Worm (Caenorhabditis elegans): ENCODE results near the gene dhs-15.

dhs-15 gene

DNA sequence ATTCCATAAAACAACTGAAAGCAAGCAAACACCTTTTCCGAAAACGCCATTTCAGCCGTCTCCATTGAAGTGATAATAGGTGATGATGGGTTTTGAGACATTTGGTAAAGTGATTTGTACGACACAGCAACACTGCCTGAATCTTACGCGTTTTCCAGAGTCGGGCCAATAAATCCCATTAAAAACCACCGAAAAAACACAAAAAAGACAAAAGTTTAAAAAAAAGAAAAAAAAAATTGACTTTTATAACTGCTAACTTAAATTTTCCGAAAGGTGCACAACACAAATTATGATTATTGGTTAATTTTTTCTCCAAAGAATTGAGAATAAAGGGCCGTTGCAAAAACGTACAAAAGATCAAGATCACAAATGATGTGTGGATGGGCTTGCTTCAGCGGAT, 35.3 kb downstream of the dhs-15 start, which contains the start of gene srg-57:
Gene srg-57, minus strand, starts transcription at position 101 of the 400 bp plus-strand sequence.
- TF ChIP-seq dao-5 (tag; optimal IDR thresholded peaks at IDR 0.05) (no peak), him-1 (tag; optimal IDR thresholded peaks at IDR 0.05) (no peak), W03F9.2 (tag; optimal IDR thresholded peaks at IDR 0.05) (no peak)

DNA sequence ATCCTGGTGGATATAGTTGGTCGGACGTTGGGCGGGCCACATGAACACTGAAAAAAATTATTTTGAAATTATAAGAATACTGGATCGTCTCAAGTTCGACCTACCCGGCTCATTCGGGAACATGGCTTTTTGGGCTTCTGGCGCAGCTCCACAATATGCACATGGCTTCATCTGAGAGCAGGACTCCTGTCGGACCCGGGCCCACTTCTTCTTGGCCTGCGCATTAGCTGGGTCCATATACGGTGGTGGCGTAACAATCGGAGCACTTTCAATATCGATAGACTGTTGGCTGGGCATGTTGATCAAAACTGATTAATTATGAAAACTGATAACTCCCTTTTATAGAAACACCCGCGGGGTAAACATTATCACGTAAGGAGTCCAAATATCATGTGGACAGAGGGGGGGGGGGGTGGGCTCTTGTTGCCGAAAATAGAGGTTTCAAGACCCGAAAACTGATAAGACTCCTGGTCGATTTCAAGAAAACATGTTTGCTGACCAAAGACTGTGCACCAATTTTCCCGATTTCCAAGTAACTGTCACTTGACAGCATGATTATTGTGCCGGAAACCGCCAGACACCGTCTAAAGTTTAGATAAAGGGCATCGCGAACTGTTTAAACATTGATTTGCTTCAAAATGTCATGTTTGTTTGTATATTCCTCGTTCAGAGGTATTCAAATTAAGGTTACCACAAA, 38.7 kb downstream of the dhs-15 start, which contains the start of gene dod-3:
Gene dod-3, minus strand, starts transcription at position 315 of the 697 bp plus-strand sequence.
- TF ChIP-seq dao-5 (tag; optimal IDR thresholded peaks at IDR 0.05) (no peak), W03F9.2 (tag; optimal IDR thresholded peaks at IDR 0.05) (no peak), him-1 (tag; optimal IDR thresholded peaks at IDR 0.05) (no peak)

- TF ChIP-seq dao-5 (tag; optimal IDR thresholded peaks at IDR 0.05) (no peak), W03F9.2 (tag; optimal IDR thresholded peaks at IDR 0.05) (no peak), him-1 (tag; optimal IDR thresholded peaks at IDR 0.05) (no peak)
These were observed 41.4 kb downstream of the dhs-15 start, which contains the start of gene str-33 for ce11 chrV:2728236-2728635. str-33 (plus strand) TSS chrV:2728536.

- TF ChIP-seq W03F9.2 (tag; optimal IDR thresholded peaks at IDR 0.05) (no peak), dao-5 (tag; optimal IDR thresholded peaks at IDR 0.05) (no peak), him-1 (tag; optimal IDR thresholded peaks at IDR 0.05) (no peak)
These were observed 42.6 kb downstream of the dhs-15 start, which contains the start of gene str-13 for ce11 chrV:2727101-2727500. str-13 (minus strand) TSS chrV:2727201.

DNA sequence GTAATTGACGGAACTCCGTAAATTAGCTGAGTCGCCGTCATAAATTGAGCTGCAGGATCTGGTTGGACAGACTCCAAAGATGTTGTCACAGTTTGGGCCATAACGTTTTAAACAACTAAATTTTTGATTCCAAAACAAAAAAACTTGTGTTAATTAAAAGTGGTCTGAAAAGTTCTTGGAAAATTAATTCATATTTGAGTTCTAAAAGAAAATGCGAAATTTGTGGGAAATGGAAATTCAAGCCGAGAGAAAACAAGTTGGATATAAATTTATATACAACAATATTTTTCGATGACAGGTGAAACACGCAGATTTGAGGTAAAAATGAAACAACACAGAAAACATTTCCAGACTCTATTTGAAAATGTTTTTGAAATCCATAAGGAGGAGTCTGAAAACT, 44.4 kb downstream of the dhs-15 start, which contains the start of gene srg-59:
Gene srg-59, minus strand, starts transcription at position 101 of the 400 bp plus-strand sequence.
- TF ChIP-seq him-1 (tag; optimal IDR thresholded peaks at IDR 0.05) (no peak), W03F9.2 (tag; optimal IDR thresholded peaks at IDR 0.05) (no peak), dao-5 (tag; optimal IDR thresholded peaks at IDR 0.05) (no peak)

DNA sequence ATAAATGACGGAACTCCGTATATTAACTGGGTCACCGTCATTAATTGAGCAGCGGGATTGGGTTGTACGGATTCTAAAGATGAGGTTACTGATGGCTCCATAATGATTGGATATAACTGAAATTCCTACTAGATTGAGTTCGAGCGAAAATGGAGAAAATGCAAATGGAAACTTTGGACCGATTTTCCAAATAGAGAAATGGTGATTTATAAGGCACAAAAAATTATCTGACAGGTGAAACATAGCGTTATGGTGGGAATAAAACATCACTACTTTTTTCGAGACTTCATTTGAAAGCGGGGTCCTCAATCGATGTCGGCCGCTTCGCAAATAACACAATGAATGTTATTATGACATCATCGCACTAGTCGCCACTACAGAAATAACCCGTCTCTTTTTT, 47.1 kb downstream of the dhs-15 start, which contains the start of gene srg-60:
Gene srg-60, minus strand, starts transcription at position 101 of the 400 bp plus-strand sequence.
- TF ChIP-seq him-1 (tag; optimal IDR thresholded peaks at IDR 0.05) (no peak), dao-5 (tag; optimal IDR thresholded peaks at IDR 0.05) (no peak), W03F9.2 (tag; optimal IDR thresholded peaks at IDR 0.05) (no peak)

DNA sequence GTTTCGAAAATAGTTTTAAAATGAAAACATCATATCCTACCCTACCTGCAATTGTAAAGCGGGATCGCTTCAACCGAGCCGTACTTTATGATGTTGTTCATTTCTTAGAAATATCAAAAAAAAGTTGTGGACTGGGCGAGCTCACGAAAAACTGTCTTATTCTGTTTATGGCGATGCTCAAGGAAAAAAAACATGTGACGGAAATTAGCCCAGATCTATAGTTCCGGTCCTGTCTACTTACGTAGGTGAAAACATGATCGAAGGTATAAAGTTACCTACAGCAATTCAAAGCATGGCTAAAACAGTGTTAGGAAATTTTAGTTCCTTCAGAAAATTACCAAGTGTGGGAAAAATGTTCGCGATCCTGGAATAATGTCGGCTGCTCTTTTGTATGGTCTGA, 48.9 kb downstream of the dhs-15 start, which contains the start of gene srt-27:
Gene srt-27, minus strand, starts transcription at position 101 of the 400 bp plus-strand sequence.
- TF ChIP-seq W03F9.2 (tag; optimal IDR thresholded peaks at IDR 0.05) (no peak), dao-5 (tag; optimal IDR thresholded peaks at IDR 0.05) (no peak), him-1 (tag; optimal IDR thresholded peaks at IDR 0.05) (no peak)

DNA sequence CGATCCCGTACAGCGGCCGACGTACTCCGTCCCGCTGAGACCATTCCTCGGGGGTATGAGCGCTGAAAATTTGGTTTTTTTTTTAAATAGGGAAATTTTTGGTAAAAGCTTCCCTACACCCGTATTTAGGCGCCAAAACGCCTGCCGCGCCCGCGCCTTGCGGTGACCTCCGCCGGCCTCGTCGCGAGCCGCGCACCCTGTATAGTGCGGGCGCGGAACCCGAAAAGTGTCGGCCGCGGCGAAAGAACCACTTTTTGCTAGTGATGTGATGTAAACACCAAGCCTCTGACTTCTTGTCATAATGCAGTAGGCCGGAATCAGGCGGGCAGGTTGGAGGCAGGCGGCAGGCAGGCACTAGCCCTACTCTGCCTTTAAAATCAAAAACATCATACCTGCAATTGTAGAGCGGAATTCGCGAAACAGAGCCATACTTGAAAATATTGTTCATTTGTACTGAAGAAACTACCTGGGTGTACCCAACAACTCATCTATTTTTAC, 50.9 kb downstream of the dhs-15 start, which contains the start of gene srt-29:
Gene srt-29, minus strand, starts transcription at position 448 of the 498 bp plus-strand sequence.
- no peak for TF ChIP-seq him-1 (tag; optimal IDR thresholded peaks at IDR 0.05)
- no peak for TF ChIP-seq dao-5 (tag; optimal IDR thresholded peaks at IDR 0.05)
- TF ChIP-seq W03F9.2 (tag; optimal IDR thresholded peaks at IDR 0.05), result no peak

Measured in whole organism, L4/young adult.